Worm (Caenorhabditis elegans) whole organism, mixed stage, embryonic: ENCODE results near the gene fipr-15.

ENCODE experiments used
- M03D4.4 ChIP-seq: sonication (generic microtip); optimal IDR thresholded peaks from 2 replicates; lab custom pipeline; 2017; ENCODE audit warnings: mild to moderate bottlenecking, missing genetic modification characterization, missing compliant biosample characterization
- blmp-1 ChIP-seq: fragments of 150-350 bp; optimal IDR thresholded peaks from 2 replicates; lab custom pipeline; 2014; ENCODE audit warnings: missing biosample characterization, missing genetic modification characterization
- ceh-39 ChIP-seq: fragments of 150-350 bp; optimal IDR thresholded peaks from 2 replicates; lab custom pipeline; 2014; ENCODE audit warnings: missing biosample characterization, missing genetic modification characterization
- ceh-43 ChIP-seq: fragments of 200-800 bp; sonication (Bioruptor generic); optimal IDR thresholded peaks from 2 replicates; lab custom pipeline; 2018; ENCODE audit warnings: mild to moderate bottlenecking, missing genetic modification characterization, moderate library complexity, missing compliant biosample characterization
- ceh-83 ChIP-seq: fragments of 200-800 bp; sonication (Bioruptor generic); optimal IDR thresholded peaks from 2 replicates; lab custom pipeline; 2018; ENCODE audit warnings: mild to moderate bottlenecking, missing genetic modification characterization, missing compliant biosample characterization
- ces-1 ChIP-seq: fragments of 150-350 bp; optimal IDR thresholded peaks from 2 replicates; lab custom pipeline; 2014; ENCODE audit warnings: missing biosample characterization, missing genetic modification reagents, missing genetic modification characterization
- elt-3 ChIP-seq: fragments of 150-350 bp; optimal IDR thresholded peaks from 2 replicates; lab custom pipeline; 2014; ENCODE audit warnings: missing biosample characterization, missing genetic modification characterization
- flh-1 ChIP-seq: fragments of 200-800 bp; sonication (Bioruptor generic); optimal IDR thresholded peaks from 2 replicates; lab custom pipeline; 2018; ENCODE audit warnings: mild to moderate bottlenecking, missing genetic modification characterization, moderate library complexity, missing compliant biosample characterization
- ham-2 ChIP-seq: fragments of 200-800 bp; sonication (Bioruptor generic); optimal IDR thresholded peaks from 2 replicates; lab custom pipeline; 2018; ENCODE audit warnings: mild to moderate bottlenecking, missing genetic modification characterization, missing compliant biosample characterization
- hlh-1 ChIP-seq: fragments of 150-350 bp; optimal IDR thresholded peaks from 2 replicates; lab custom pipeline; 2014; ENCODE audit warnings: missing biosample characterization, missing genetic modification reagents, missing genetic modification characterization
- lin-13 ChIP-seq: fragments of 150-350 bp; optimal IDR thresholded peaks from 2 replicates; lab custom pipeline; 2014; ENCODE audit warnings: missing biosample characterization, missing genetic modification characterization
- lin-32 ChIP-seq: fragments of 200-800 bp; sonication (Bioruptor generic); optimal IDR thresholded peaks from 2 replicates; lab custom pipeline; 2018; ENCODE audit warnings: mild to moderate bottlenecking, missing genetic modification characterization, missing compliant biosample characterization
- lsy-2 ChIP-seq: fragments of 150-350 bp; optimal IDR thresholded peaks from 2 replicates; lab custom pipeline; 2014; ENCODE audit warnings: missing biosample characterization, missing genetic modification characterization
- mep-1 ChIP-seq: fragments of 150-350 bp; optimal IDR thresholded peaks from 2 replicates; lab custom pipeline; 2017; ENCODE audit warnings: missing biosample characterization, missing genetic modification reagents, missing genetic modification characterization, inconsistent platforms
- nhr-12 ChIP-seq: fragments of 150-350 bp; optimal IDR thresholded peaks from 2 replicates; lab custom pipeline; 2014; ENCODE audit warnings: missing biosample characterization, missing genetic modification characterization
- nhr-2 ChIP-seq: fragments of 150-350 bp; optimal IDR thresholded peaks from 2 replicates; lab custom pipeline; 2014; ENCODE audit warnings: missing biosample characterization, missing genetic modification characterization
- nhr-237 ChIP-seq: fragments of 150-350 bp; optimal IDR thresholded peaks from 2 replicates; lab custom pipeline; 2014; ENCODE audit warnings: missing biosample characterization, missing genetic modification characterization
- nhr-28 ChIP-seq: fragments of 150-350 bp; optimal IDR thresholded peaks from 2 replicates; lab custom pipeline; 2014; ENCODE audit warnings: missing biosample characterization, missing genetic modification characterization
- nhr-76 ChIP-seq: sonication (generic microtip); optimal IDR thresholded peaks from 2 replicates; lab custom pipeline; 2017; ENCODE audit warnings: missing biosample characterization, missing genetic modification characterization
- pha-4 ChIP-seq: fragments of 150-350 bp; optimal IDR thresholded peaks from 2 replicates; lab custom pipeline; 2018; ENCODE audit warnings: missing biosample characterization, missing genetic modification reagents, missing genetic modification characterization
- sem-2 ChIP-seq: fragments of 200-800 bp; sonication (Bioruptor generic); optimal IDR thresholded peaks from 2 replicates; lab custom pipeline; 2018; ENCODE audit warnings: mild to moderate bottlenecking, missing genetic modification characterization, missing compliant biosample characterization
- snpc-4 ChIP-seq: fragments of 150-350 bp; optimal IDR thresholded peaks from 2 replicates; lab custom pipeline; 2014; ENCODE audit warnings: missing biosample characterization, missing genetic modification characterization
- sptf-1 ChIP-seq: sonication (generic microtip); optimal IDR thresholded peaks from 2 replicates; lab custom pipeline; 2017; ENCODE audit warnings: mild to moderate bottlenecking, missing genetic modification characterization, moderate library complexity, missing compliant biosample characterization
- tbx-8 ChIP-seq: fragments of 200-800 bp; sonication (Bioruptor generic); optimal IDR thresholded peaks from 2 replicates; lab custom pipeline; 2018; ENCODE audit warnings: mild to moderate bottlenecking, missing genetic modification characterization, moderate library complexity, missing compliant biosample characterization
- unc-120 ChIP-seq: sonication (generic microtip); optimal IDR thresholded peaks from 2 replicates; lab custom pipeline; 2017; ENCODE audit warnings: missing genetic modification characterization, missing compliant biosample characterization; ENCODE audit not compliant: poor library complexity, severe bottlenecking
- unc-39 ChIP-seq: fragments of 150-350 bp; optimal IDR thresholded peaks from 2 replicates; lab custom pipeline; 2014; ENCODE audit warnings: missing biosample characterization, missing genetic modification characterization
- unc-62 ChIP-seq: fragments of 150-350 bp; optimal IDR thresholded peaks from 2 replicates; lab custom pipeline; 2014; ENCODE audit warnings: missing biosample characterization, missing genetic modification reagents, missing genetic modification characterization
- ztf-11 ChIP-seq: fragments of 150-350 bp; optimal IDR thresholded peaks from 2 replicates; lab custom pipeline; 2014; ENCODE audit warnings: missing biosample characterization, missing genetic modification characterization

Gene fipr-15

ce11 chrIV:10880264-10880663, at the start of gene fipr-15:
TSS of gene fipr-15 (plus strand) at chrIV:10880564.
- TF ChIP-seq lin-32 (GFP tag; lab: Kevin White, UChicago) (no peak), flh-1 (GFP tag; lab: Kevin White, UChicago) (no peak), ztf-11 (tag; lab: Kevin White, UChicago) (no peak), mep-1 (tag; lab: Kevin White, UChicago) (no peak)

DNA sequence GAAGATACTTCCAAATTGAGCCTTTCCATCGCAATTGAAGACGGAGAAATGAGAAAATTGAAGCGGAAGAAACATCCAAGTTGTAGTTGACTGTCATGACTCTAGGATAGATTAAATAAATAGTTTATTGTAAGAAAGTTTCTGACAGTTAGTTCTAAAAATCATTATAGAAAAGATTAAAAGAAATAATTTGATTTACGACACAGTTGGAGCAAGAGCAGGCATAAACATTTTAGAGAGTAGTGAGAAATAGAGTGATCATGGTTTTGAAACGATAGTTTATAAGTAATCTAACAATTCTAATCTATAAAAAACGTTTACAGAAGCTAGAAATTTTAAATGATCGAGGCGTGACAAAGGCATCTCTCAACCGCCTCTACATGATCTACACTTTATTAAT, 48.2 kb upstream of the fipr-15 start, which contains the start of gene best-15:
best-15 (minus strand) TSS at position 101 of the 400 bp plus-strand sequence.
- no peak for TF ChIP-seq nhr-28 (tag; lab: Kevin White, UChicago)
- TF ChIP-seq mep-1 (tag; lab: Kevin White, UChicago): no peak
- no peak for TF ChIP-seq unc-120 (tag; lab: Kevin White, UChicago)
- TF ChIP-seq unc-62 (GFP tag; lab: Kevin White, UChicago): no peak
- TF ChIP-seq ztf-11 (tag; lab: Kevin White, UChicago): no peak

DNA sequence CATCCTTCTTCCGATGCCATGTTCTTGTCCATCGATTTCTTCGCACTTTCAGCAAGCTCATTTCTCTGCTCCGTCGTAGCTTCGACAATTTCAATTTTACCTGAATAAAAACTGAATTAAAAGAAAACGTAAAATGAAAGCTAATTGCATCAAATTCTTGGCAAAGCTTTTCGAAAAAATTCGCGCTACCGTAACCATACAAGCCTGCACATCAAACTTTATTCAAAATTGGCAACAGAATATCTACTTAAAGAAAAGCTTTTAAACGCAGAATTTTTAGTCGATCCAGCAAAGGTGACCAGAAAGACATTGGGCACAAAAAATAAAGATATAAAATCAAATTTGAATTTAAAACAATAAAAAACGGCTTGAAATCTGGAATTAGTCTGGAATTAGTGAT, 38.1 kb upstream of the fipr-15 start:
- TF ChIP-seq nhr-2 (tag; lab: Kevin White, UChicago) (no peak), unc-39 (no peak), M03D4.4 (tag; lab: Kevin White, UChicago) (no peak), mep-1 (tag; lab: Kevin White, UChicago) (no peak)
- TF ChIP-seq, all 35 proteins: peak for 0

ce11 chrIV:10842705-10843364, 37.5 kb upstream of the fipr-15 start, which contains the start of gene T11G6.5:
TSS of gene T11G6.5 (minus strand) at chrIV:10842755.
- TF ChIP-seq nhr-76 (tag; lab: Kevin White, UChicago) (no peak), lsy-2 (tag; lab: Kevin White, UChicago) (peak; percentile 93)

ce11 chrIV:10851136-10851535, 29.2 kb upstream of the fipr-15 start:
- no peak for TF ChIP-seq mep-1 (tag; lab: Kevin White, UChicago)
- no peak for TF ChIP-seq nhr-2 (tag; lab: Kevin White, UChicago)
- no peak for TF ChIP-seq elt-3 (tag; lab: Kevin White, UChicago)
- TF ChIP-seq nhr-28 (tag; lab: Kevin White, UChicago): no peak
- TF ChIP-seq lin-13 (tag; lab: Kevin White, UChicago): no peak
- TF ChIP-seq unc-120 (tag; lab: Kevin White, UChicago): no peak
- TF ChIP-seq tbx-8: no peak
- no peak for TF ChIP-seq unc-62 (GFP tag; lab: Kevin White, UChicago)
- TF ChIP-seq nhr-12: no peak
- no peak for TF ChIP-seq sem-2 (GFP tag; lab: Kevin White, UChicago)
- no peak for TF ChIP-seq ceh-83 (GFP tag; lab: Kevin White, UChicago)
- TF ChIP-seq blmp-1: no peak
- no peak for TF ChIP-seq ces-1
- no peak for TF ChIP-seq ham-2 (GFP tag; lab: Kevin White, UChicago)
- no peak for TF ChIP-seq ceh-43
- TF ChIP-seq lin-32 (GFP tag; lab: Kevin White, UChicago): no peak
- TF ChIP-seq snpc-4 (tag; lab: Kevin White, UChicago): no peak
- TF ChIP-seq ceh-39 (tag; lab: Kevin White, UChicago): no peak
- TF ChIP-seq unc-39: no peak
- TF ChIP-seq sptf-1: no peak

- TF ChIP-seq lsy-2 (tag; lab: Kevin White, UChicago) (no peak), sptf-1 (no peak), unc-62 (GFP tag; lab: Kevin White, UChicago) (no peak), ztf-11 (tag; lab: Kevin White, UChicago) (no peak), pha-4 (tag; lab: Kevin White, UChicago) (no peak), sem-2 (GFP tag; lab: Kevin White, UChicago) (no peak)
Measured at ce11 chrIV:10851833-10852232, 28.5 kb upstream of the fipr-15 start, which contains the start of gene T11G6.4. TSS of gene T11G6.4 (minus strand) at chrIV:10851933.

DNA sequence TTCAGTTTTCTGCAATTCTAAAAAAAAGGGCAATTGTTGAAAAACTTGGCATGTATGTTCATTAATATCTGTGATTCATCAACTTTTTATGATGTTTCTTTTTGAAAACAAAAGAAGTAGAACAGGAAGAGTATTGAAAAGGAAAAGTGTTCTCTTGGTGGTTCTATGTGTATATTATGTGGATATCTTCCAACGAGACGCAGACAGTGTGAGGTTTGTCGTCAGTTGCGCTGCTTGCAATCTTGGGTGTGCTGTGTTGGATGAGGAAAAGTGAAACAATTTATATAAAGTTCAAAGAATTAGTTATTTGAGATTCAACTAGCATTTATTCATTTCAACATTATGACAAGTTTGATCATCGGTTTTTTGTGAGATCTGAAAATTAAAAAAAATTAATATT, 28.0 kb upstream of the fipr-15 start:
- TF ChIP-seq nhr-237 (no peak), hlh-1 (tag; lab: Kevin White, UChicago) (peak; percentile 77)
